Worm (Caenorhabditis elegans) whole organism, midembryonic: ENCODE data around the gene aqp-4.

Experiments used
- T22C8.4 ChIP-seq: fragments of 200-800 bp; sonication (Bioruptor generic); IDR thresholded peaks from 2 replicates; pipeline ENCODE4 v1.3.6; 2022; ENCODE audit warnings: missing genetic modification characterization, missing compliant biosample characterization
- flt-1 ChIP-seq: fragments of 200-800 bp; sonication (Bioruptor generic); IDR thresholded peaks from 2 replicates; pipeline ENCODE4 v1.3.6; 2022; ENCODE audit warnings: missing genetic modification characterization, missing compliant biosample characterization
- tab-1 ChIP-seq: fragments of 200-800 bp; sonication (Bioruptor generic); IDR thresholded peaks from 2 replicates; pipeline ENCODE4 v1.3.6; 2022; ENCODE audit warnings: missing genetic modification characterization, missing compliant biosample characterization

- TF ChIP-seq T22C8.4 (GFP tag; lab: Robert Waterston, UW) (no peak), tab-1 (GFP tag; lab: Robert Waterston, UW) (no peak), flt-1 (GFP tag; lab: Robert Waterston, UW) (no peak)
These were observed 30.8 kb upstream of the aqp-4 start for ce11 chrV:9706592-9706991.
